Fruit fly (Drosophila melanogaster) S2 (cell line): Measurements from ENCODE around the gene Rm62.

Experiments used
- CG8478 ChIP-seq: fragments of >200 bp; optimal IDR thresholded peaks from 2 replicates; lab custom pipeline; 2018
- CTCF ChIP-seq, 2 experiments: fragments of >200 bp; optimal IDR thresholded peaks; 2 replicates each; lab custom pipeline; 2018

Rm62 gene

DNA sequence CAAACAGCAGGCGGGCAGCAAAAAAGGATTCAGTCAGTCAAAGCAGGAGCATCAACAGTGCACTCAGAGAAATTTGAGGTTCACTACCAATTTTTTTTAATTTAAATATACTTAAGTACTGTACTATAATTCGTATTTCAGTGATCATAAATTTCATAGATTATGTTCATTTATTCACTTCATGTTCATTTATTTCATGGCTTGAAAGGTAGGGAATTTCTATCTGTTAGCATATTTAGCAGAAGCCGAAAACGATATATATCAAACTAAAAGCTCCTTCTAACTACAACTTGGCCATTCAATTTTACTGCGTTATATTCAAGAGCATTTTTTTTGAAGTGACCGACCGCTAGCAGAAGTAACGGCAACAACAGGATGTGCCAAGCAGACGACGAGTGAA, 14.5 kb downstream of the Rm62 start:
- no peak for TF ChIP-seq CG8478
- no peak for TF ChIP-seq CTCF (optimal IDR thresholded peaks at IDR 0.05; lab: Kevin White, UChicago)

DNA sequence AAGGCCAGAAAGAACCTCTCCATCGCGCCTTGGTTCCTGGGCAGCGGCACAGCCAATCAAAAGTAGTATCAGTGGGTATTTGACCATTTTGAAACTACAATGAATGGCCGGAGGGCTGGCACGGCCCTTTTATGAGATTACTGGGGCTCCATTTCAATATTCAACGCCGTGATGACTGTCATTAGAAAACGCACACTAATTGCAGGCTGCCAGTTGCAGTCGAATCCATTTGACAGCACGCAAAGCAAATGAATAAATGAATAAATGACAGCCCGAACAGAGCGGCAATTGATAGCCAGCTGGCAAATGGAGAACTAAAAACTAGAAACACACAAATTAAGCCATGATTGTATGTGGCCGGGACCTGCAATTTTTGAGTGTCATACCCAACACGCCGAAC, 31.7 kb downstream of the Rm62 start, which contains the start of gene Obp83b:
TSS of gene Obp83b (minus strand) at position 101 of the 400 bp plus-strand sequence.
- TF ChIP-seq CTCF (optimal IDR thresholded peaks at IDR 0.05; lab: Kevin White, UChicago): no peak
- TF ChIP-seq CG8478: no peak

DNA sequence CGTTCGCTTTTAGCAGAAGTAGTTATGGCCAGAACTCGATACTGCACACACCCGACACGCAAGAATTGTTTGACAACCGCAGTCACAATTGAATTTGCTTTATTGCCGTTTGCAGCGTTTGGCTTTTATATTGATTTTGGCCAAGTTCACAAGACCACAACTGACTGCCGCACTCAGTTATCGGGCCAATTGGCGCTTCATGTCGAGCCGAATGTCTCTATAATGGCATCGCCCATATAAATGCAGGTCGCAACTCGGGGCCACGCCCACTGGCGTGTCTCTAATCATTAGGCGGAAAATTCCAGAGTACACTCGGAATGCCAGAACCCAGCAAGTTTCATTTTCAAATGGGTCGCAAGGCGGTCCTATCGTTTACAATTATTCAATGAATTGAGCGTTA, 33.2 kb downstream of the Rm62 start, which contains the start of gene Obp83a:
TSS of gene Obp83a (minus strand) at position 101 of the 400 bp plus-strand sequence.
- TF ChIP-seq CG8478 (no peak), CTCF (optimal IDR thresholded peaks at IDR 0.05; lab: Kevin White, UChicago) (no peak)

DNA sequence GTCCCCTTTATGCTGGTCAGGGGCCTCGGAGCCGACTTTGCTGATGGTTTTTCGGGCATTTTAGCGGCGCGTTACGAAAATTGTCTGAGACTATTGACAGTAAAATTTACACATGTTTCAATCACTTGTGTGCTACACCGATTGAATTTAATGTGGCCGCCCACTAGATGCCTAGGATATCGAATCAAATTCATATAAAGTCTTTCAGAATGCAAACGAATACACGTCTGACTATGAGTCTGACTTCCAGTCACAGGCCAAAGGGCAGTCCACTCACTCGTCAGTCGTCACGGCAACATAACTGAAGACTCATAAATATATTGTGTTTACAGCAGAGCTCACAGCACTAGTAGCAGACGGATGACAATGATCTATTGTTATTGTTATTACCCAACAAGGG, 47.5 kb downstream of the Rm62 start, which contains the start of gene CG11373:
TSS of gene CG11373 (minus strand) at position 101 of the 400 bp plus-strand sequence.
- no peak for TF ChIP-seq CTCF (optimal IDR thresholded peaks at IDR 0.05; lab: Kevin White, UChicago)
- TF ChIP-seq CG8478: no peak

DNA sequence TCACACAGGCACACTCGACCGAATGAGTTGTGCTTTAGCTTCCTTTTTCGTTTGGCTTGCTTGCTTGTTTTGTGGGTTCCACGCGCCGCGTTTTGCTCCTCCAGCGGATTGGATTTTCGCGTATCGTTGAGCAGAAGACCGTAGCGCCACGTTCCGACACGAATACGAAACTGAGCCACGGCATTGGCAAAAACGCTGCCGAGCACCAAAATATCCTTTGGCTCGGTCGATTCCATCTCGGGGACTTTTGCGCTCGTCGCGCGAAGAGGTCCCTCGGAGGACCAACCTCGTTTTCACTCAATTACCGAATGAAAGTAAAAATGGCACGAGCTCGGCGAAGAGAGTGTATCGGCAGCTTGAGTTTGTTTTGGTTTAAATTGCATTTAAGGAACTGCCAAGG, 49.0 kb downstream of the Rm62 start, which contains the start of gene side-III:
TSS of gene side-III (minus strand) at position 174 of the 400 bp plus-strand sequence.
- TF ChIP-seq CTCF (optimal IDR thresholded peaks at IDR 0.05; lab: Kevin White, UChicago) (no peak), CG8478 (no peak)
